Fruit fly (Drosophila melanogaster): Measurements from ENCODE around the gene CG46441.

The CG46441 gene

DNA sequence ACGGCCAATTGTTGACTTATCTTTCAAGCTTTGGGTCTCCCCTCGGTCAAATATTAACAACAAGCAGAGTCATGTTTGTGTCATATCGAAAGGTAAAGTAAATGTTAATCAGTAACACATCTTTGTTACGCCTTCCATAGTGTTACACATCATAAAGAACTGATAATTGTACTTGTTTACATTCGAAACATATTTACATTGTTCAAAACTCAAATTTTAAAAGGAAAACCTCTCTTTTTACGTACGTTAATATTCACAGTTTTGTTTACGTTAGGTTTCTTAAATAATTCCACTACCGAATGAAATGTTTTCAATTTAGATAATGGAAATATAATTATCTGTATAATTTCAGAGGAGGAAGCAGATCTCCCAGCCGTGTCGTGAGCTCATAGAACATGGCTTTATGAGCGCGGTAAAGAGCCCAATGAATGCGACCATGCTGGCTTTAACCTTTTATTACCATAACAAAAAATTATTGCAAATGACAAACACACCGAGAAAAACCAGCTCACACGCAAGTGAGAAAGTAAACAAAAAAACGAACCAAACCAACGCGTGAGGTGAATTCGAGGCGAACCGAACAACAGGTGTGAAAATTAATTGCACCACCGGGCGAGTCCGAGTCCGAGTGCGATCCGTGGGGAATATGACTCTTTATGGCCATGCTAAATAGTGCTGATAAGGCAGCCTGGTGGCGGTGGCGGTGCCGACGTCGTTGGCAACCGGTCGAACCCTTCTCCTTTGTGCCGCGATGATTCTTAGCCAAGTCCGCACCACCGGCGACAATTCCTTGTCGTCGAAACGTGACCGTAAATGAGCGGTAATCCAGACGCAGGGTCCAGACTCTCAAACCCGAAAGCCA lies 40.7 kb upstream of the CG46441 start:
- TF ChIP-seq Crg-1 (GFP tag; optimal IDR thresholded peaks at IDR 0.05) (peak; percentile 32), ovo (GFP tag; optimal IDR thresholded peaks at IDR 0.05) (peak; percentile 80), Mnt (GFP tag; optimal IDR thresholded peaks at IDR 0.05) (peak; percentile 36), tj (GFP tag; optimal IDR thresholded peaks at IDR 0.05) (peak; percentile 84), bab1 (GFP tag; optimal IDR thresholded peaks at IDR 0.05) (no peak), cic (GFP tag; optimal IDR thresholded peaks at IDR 0.05) (peak; percentile 8), CG14711 (tag; optimal IDR thresholded peaks at IDR 0.05) (no peak), kay (GFP tag; ENCODE audit: borderline replicate concordance) (peak; percentile 4), CG7101 (tag; optimal IDR thresholded peaks at IDR 0.05) (peak; percentile 45), toe (GFP tag; optimal IDR thresholded peaks at IDR 0.05) (no peak), CG12768 (GFP tag; optimal IDR thresholded peaks at IDR 0.05) (no peak)

DNA sequence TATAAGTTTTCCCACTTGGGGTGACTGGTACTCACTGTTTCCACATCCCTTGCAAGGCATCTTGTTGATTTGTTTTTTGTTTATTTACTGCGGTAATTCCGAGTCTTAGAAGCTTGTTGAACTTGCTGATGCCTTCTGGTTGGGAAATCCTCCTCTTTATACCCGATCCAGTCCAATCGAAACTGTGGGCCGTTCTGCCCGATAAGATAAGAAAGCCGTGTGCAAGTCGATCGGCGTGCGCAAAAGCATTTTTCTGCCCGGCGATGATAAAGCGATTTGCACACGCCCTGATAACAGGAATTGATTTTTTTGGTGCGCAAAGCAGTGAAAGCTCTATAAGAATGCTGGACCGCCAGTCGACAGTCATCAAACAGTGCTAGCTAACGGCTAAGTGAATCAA lies 32.8 kb upstream of the CG46441 start, which contains the start of the genes MtnE and MtnD:
Gene MtnE (minus strand): TSS at position 130 of the 400 bp plus-strand sequence.
Gene MtnD (plus strand): TSS at position 388 of the 400 bp plus-strand sequence.
- TF ChIP-seq cnc (optimal IDR thresholded peaks at IDR 0.05) = peak in 1 of 2 experiments; percentile 46
- peak; percentile 24 for TF ChIP-seq kay (GFP tag; ENCODE audit: borderline replicate concordance)
- TF ChIP-seq cic (GFP tag; optimal IDR thresholded peaks at IDR 0.05) = peak; percentile 71
- TF ChIP-seq Crg-1 (GFP tag; optimal IDR thresholded peaks at IDR 0.05) = no peak
- TF ChIP-seq CG1620 (GFP tag; optimal IDR thresholded peaks at IDR 0.05) = no peak

DNA sequence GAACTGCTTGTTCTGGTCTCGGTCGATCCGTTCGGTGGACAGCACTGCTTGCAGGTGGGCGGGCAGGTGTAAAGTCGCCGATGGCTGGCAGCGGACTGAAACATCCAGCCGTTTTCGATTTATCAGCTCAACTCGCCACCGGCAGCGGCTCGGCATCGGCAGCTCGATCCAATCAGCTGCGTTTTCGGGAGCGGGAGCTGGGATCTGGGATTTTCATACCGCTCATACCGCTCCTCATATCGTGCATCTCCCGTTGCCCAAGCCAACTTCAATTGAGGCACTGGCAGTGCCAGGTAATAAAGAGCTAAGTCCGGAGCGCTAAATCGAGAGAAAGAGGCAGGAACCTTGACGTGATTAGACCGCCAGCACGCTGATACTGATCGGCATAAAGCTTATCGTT lies 10.6 kb upstream of the CG46441 start, which contains the start of gene MFS9:
Gene MFS9 (minus strand): TSS at position 101 of the 400 bp plus-strand sequence.
- no peak for TF ChIP-seq CG14711 (tag; optimal IDR thresholded peaks at IDR 0.05)
- TF ChIP-seq cnc (optimal IDR thresholded peaks at IDR 0.05) = no peak
- no peak for TF ChIP-seq CG33017 (tag; optimal IDR thresholded peaks at IDR 0.05)
- no peak for TF ChIP-seq Crg-1 (GFP tag; optimal IDR thresholded peaks at IDR 0.05)

DNA sequence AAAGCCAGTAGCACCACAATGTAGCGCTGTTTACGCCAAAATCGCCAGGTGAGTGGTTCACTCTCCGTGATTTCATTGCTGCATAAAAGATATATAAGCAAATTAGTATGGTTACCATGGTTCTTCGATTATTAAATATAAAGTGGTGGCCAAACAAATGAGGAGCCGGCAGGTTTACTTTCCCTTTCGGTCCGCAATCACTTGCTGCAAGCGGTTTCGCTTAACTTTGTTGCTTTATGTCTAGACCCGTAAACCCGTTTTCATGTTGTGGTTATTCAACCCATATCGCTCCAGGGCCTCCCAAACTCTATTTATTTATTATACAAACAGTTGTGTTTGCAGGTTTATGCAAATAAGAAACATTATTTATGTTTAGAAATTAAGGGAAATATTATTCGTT lies 7.6 kb upstream of the CG46441 start:
- TF ChIP-seq Crg-1 (GFP tag; optimal IDR thresholded peaks at IDR 0.05) (no peak), CG33017 (tag; optimal IDR thresholded peaks at IDR 0.05) (no peak), CG1620 (GFP tag; optimal IDR thresholded peaks at IDR 0.05) (no peak), CG11617 (GFP tag; optimal IDR thresholded peaks at IDR 0.05) (no peak)

DNA sequence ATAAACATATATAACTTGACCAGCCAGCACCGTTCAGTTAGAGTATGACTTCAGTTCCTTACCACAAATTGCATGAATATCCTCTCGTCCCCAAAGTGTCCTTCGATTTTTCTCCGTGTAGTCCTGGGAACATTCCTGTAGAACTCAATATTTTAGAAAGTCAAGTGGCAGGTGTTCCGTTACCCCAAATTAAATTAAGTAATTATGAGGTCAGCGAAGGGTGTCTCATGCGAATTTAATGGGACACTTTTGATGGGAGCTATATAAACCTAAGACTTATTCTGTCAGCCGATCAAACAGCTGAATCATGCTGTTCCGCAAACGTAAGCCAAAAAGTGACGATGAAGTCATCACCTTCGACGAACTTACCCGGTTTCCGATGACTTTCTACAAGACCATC lies 2.7 kb upstream of the CG46441 start, which contains the start of gene Or92a:
Gene Or92a (plus strand): TSS at position 301 of the 400 bp plus-strand sequence.
- TF ChIP-seq pad (GFP tag; optimal IDR thresholded peaks at IDR 0.05) (no peak), toe (GFP tag; optimal IDR thresholded peaks at IDR 0.05) (no peak), cic (GFP tag; optimal IDR thresholded peaks at IDR 0.05) (no peak), ovo (GFP tag; optimal IDR thresholded peaks at IDR 0.05) (no peak), CG5204 (GFP tag; optimal IDR thresholded peaks at IDR 0.05) (no peak), kay (GFP tag; ENCODE audit: borderline replicate concordance) (no peak), tj (GFP tag; optimal IDR thresholded peaks at IDR 0.05) (no peak), CG7045 (GFP tag; optimal IDR thresholded peaks at IDR 0.05) (no peak), CG33017 (tag; optimal IDR thresholded peaks at IDR 0.05) (no peak), CG11617 (GFP tag; optimal IDR thresholded peaks at IDR 0.05) (no peak), Mnt (GFP tag; optimal IDR thresholded peaks at IDR 0.05) (no peak), cnc (optimal IDR thresholded peaks at IDR 0.05) (no peak)

DNA sequence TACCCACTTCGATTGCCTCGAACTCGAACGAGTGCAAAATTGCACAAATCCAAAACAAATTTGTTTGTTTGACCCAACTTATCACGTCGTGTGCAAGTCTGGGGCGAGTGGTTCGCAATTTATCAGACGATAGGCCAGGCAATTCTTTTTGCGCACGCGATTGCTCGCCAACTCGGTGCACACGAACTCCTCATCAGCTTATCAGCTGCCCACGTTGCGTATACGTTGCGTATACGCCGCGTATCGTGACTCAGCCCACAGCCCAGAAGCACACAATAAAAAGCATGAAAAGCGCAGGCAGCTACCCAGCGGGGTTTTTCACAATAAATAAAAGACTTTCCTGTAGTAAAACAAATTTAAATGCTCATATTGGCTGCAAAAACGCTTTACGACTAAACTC lies 1.8 kb upstream of the CG46441 start, which contains the start of gene MtnB:
Gene MtnB (minus strand): TSS at position 101 of the 400 bp plus-strand sequence.
- TF ChIP-seq ovo (GFP tag; optimal IDR thresholded peaks at IDR 0.05) (no peak), CG7045 (GFP tag; optimal IDR thresholded peaks at IDR 0.05) (no peak), CG11617 (GFP tag; optimal IDR thresholded peaks at IDR 0.05) (no peak), CG12768 (GFP tag; optimal IDR thresholded peaks at IDR 0.05) (no peak), kay (GFP tag; ENCODE audit: borderline replicate concordance) (peak; percentile 59), CG1620 (GFP tag; optimal IDR thresholded peaks at IDR 0.05) (no peak), cnc (optimal IDR thresholded peaks at IDR 0.05) (no peak)

DNA sequence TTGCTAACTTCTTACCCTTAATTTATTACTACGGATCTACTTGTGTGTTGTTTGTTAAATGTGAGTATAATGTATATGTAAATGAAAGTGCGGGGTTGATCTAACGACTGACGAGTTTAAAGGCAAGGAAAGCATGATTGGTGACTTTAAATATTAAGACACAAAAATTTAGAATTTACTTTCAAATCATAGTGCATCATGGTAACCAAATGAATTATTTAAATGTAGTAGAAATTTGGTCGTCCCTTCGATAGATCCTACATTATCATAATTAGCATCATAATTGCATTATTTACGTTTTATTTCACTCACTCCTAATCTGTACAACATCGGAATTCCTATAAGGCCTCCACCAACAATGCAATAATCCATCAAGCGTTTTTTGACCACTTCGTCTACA lies 483 bp downstream of the CG46441 start, which contains the start of gene Dic2:
Gene Dic2 (minus strand): TSS at position 101 of the 400 bp plus-strand sequence.
- no peak for TF ChIP-seq CG12768 (GFP tag; optimal IDR thresholded peaks at IDR 0.05)
- no peak for TF ChIP-seq CG1620 (GFP tag; optimal IDR thresholded peaks at IDR 0.05)
- no peak for TF ChIP-seq CG11617 (GFP tag; optimal IDR thresholded peaks at IDR 0.05)
- no peak for TF ChIP-seq bab1 (GFP tag; optimal IDR thresholded peaks at IDR 0.05)
- TF ChIP-seq CG33017 (tag; optimal IDR thresholded peaks at IDR 0.05) = no peak
- no peak for TF ChIP-seq Clk (GFP tag; optimal IDR thresholded peaks at IDR 0.05)
- TF ChIP-seq CG7101 (tag; optimal IDR thresholded peaks at IDR 0.05) = no peak
- TF ChIP-seq Hr96 (GFP tag; optimal IDR thresholded peaks at IDR 0.05) = no peak
- TF ChIP-seq cnc (optimal IDR thresholded peaks at IDR 0.05) = no peak
- no peak for TF ChIP-seq kay (GFP tag; ENCODE audit: borderline replicate concordance)
- no peak for TF ChIP-seq cic (GFP tag; optimal IDR thresholded peaks at IDR 0.05)

Data from whole organism, adult.